Worm (Caenorhabditis elegans) whole organism, midembryonic: ENCODE measurements around the gene Y37A1B.4.

ENCODE experiments used
- tab-1 ChIP-seq: fragments of 200-800 bp; sonication (Bioruptor generic); IDR thresholded peaks from 2 replicates; pipeline ENCODE4 v1.3.6; 2022; ENCODE audit warnings: missing genetic modification characterization, missing compliant biosample characterization
- ztf-23 ChIP-seq: fragments of 200-800 bp; sonication (Bioruptor generic); IDR thresholded peaks from 2 replicates; pipeline ENCODE4 v1.3.6; 2022; ENCODE audit warnings: missing genetic modification reagents, missing genetic modification characterization, missing compliant biosample characterization

- TF ChIP-seq ztf-23 (no peak), tab-1 (GFP tag; lab: Robert Waterston, UW) (no peak)
Measured at ce11 chrIV:14019883-14020282, 40.6 kb downstream of the Y37A1B.4 start, which contains the start of the genes irld-56 and irld-55.
